Worm (Caenorhabditis elegans): ENCODE results near the gene F52H2.3.

Gene F52H2.3

DNA sequence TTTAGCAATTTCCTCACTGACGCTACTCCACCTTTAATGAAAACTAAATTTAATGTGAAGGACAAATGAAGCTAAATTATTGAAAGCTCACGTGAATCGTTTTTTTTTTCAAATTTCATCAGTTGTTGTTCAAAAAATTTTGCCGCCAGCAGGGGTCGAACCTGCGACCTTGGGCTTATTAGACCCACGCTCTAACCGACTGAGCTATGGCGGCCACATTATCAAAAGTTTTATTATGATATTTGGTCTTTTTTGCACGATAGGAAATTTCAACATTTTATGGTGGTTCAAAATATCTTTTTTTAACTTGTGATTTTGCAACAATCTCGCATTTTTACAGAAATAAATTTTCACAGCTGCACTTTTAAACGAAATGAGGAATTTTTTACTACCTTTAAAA, 14.8 kb downstream of the F52H2.3 start (continued):
- TF ChIP-seq D2030.7 (GFP tag; IDR thresholded peaks at IDR 0.05) (peak; percentile 72), attf-3 (GFP tag; conservative IDR thresholded peaks at IDR 0.05) (no peak), ceh-40 (GFP tag; IDR thresholded peaks at IDR 0.05) (no peak), cebp-1 (GFP tag; IDR thresholded peaks at IDR 0.05) (no peak), cebp-1 (tag; optimal IDR thresholded peaks at IDR 0.05) (peak; percentile 17), ztf-18 (tag; optimal IDR thresholded peaks at IDR 0.05) (peak; percentile 45), ceh-58 (GFP tag; IDR thresholded peaks at IDR 0.05) (no peak), Y67H2A.10 (GFP tag; conservative IDR thresholded peaks at IDR 0.05) (no peak), ztf-3 (GFP tag; optimal IDR thresholded peaks at IDR 0.05) (no peak), Y95B8A.8 (GFP tag; IDR thresholded peaks at IDR 0.05) (0 out of 2 replicates have a peak, but pooled peaks have one; percentile 46), egl-44 (GFP tag; IDR thresholded peaks at IDR 0.05) (no peak), B0336.3 (GFP tag; IDR thresholded peaks at IDR 0.05) (no peak), nfya-1 (tag; optimal IDR thresholded peaks at IDR 0.05; ENCODE audit: borderline replicate concordance, insufficient read depth) (no peak), nfyb-1 (GFP tag; IDR thresholded peaks at IDR 0.05) (no peak), ccch-3 (GFP tag; optimal IDR thresholded peaks at IDR 0.05) (no peak), F22D6.2 (tag; optimal IDR thresholded peaks at IDR 0.05) (no peak), K11D2.4 (GFP tag; IDR thresholded peaks at IDR 0.05) (no peak), repo-1 (tag; optimal IDR thresholded peaks at IDR 0.05) (no peak), F55B11.4 (tag; optimal IDR thresholded peaks at IDR 0.05; ENCODE audit: borderline replicate concordance, insufficient read depth) (no peak), let-607 (tag; optimal IDR thresholded peaks at IDR 0.05) (no peak), Y53F4B.3 (GFP tag; IDR thresholded peaks at IDR 0.05) (no peak), dpl-1 (GFP tag; optimal IDR thresholded peaks at IDR 0.05) (no peak), madf-10 (tag; optimal IDR thresholded peaks at IDR 0.05) (peak; percentile 8), tbp1 (GFP tag; optimal IDR thresholded peaks at IDR 0.05) (peak; percentile 88), Y56A3A.18 (GFP tag; IDR thresholded peaks at IDR 0.05) (0 out of 2 replicates have a peak, but pooled peaks have one; percentile 17), T07F8.4 (tag; optimal IDR thresholded peaks at IDR 0.05) (no peak), nhr-179 (tag; optimal IDR thresholded peaks at IDR 0.05) (no peak), B0261.1 (tag; optimal IDR thresholded peaks at IDR 0.05) (peak; percentile 69), rpc-1 (optimal IDR thresholded peaks at IDR 0.05) (peak; percentile 73), rpc-1 (tag; optimal IDR thresholded peaks at IDR 0.05) (peak; percentile 84), nhr-90 (tag; optimal IDR thresholded peaks at IDR 0.05) (peak; percentile 38), ama-1 (optimal IDR thresholded peaks at IDR 0.05) (no peak), ama-1 (GFP tag; optimal IDR thresholded peaks at IDR 0.05) (peak in 1 of 2 experiments; percentile 39), ets-4 (GFP tag; optimal IDR thresholded peaks at IDR 0.05) (no peak), F52B5.7 (tag; optimal IDR thresholded peaks at IDR 0.05) (no peak), sea-2 (GFP tag; IDR thresholded peaks at IDR 0.05) (no peak), ztf-6 (GFP tag; IDR thresholded peaks at IDR 0.05) (no peak)

DNA sequence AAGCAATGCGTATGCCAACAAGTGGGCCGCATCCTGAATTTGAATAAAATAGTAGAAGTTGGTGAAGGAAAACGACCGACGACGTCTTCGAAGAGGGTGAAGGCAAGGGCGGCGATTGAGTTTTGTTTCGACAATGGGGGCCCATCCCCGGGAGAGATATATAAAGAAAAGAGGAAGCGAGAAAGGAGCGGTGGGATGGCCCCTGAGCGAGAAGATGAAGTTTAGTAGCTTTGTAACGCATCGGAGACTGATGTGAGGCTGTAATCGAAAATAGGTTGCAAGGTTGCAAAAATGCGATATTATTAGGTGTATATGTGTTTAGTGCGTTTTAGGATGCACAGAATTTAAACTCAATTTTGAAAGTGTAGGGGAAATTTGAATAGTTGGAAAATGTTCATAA, 18.2 kb downstream of the F52H2.3 start:
- no peak for TF ChIP-seq madf-3 (GFP tag; IDR thresholded peaks at IDR 0.05)
- peak; percentile 40; the same call in 1 of the 2 replicates for TF ChIP-seq dox-1 (GFP tag; IDR thresholded peaks at IDR 0.05)

DNA sequence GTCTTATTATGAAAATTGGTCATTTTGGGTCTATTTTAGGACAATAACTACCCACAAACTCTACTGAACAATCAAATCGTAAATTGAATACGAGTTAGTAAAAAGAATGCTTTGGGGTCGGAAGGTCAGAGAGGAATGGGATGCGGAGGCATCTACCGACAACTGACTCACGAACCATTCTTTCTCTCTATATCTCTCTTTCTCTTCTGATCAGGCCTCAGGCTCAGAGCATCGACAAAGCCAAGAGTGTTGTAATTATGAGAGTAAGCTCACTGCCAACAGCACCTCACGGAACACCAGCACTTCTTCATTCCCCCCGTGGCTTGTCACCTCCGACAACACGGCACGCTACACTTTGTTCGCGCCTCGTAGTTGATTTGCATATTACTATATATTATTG, 20.4 kb downstream of the F52H2.3 start:
- TF ChIP-seq snpc-1.3 (tag; optimal IDR thresholded peaks at IDR 0.05; ENCODE audit: insufficient read depth): no peak
- TF ChIP-seq hmg-20 (GFP tag; IDR thresholded peaks at IDR 0.05): no peak
- TF ChIP-seq xnd-1 (tag; optimal IDR thresholded peaks at IDR 0.05): no peak
- TF ChIP-seq nhr-80 (tag; optimal IDR thresholded peaks at IDR 0.05): no peak
- no peak for TF ChIP-seq lag-1 (GFP tag; IDR thresholded peaks at IDR 0.05)
